Fruit fly (Drosophila melanogaster): ENCODE results near the gene CG6766.

CG6766 gene

DNA sequence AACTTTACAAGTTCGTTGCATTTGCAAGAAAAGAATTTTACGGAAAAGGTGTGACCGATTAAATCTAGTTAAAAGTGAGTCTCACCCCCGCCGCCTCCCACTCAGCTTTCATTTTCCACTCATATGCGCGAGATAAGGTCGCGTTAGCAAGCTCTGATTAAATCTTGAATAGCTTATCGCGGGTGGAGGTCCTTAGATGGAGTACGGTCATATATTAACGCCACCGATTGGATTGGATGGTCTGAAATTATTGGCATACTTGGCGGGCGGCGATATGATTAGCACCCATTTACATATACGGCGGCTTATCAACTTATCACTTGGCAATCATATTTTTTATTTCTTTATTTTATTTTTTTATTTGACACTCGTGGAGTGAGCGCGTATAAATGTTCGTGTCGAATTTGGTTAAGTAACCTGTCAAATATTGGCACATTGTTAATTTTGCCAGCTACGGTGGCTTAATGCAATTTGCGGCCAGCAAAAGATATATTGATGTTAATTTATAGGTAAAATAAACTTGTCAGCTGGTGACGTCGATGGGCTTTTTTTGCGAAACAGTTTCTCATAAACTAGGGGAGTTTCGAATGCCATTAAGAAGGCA lies 10.8 kb downstream of the CG6766 start:
- TF ChIP-seq insv (optimal IDR thresholded peaks at IDR 0.05) = no peak
- TF ChIP-seq Myc (optimal IDR thresholded peaks at IDR 0.05) = no peak
- TF ChIP-seq ttk (optimal IDR thresholded peaks at IDR 0.05) = no peak
- no peak for TF ChIP-seq psq (optimal IDR thresholded peaks at IDR 0.05)
- TF ChIP-seq Sin3A (optimal IDR thresholded peaks at IDR 0.05) = no peak
- no peak for TF ChIP-seq h (optimal IDR thresholded peaks at IDR 0.05)

DNA sequence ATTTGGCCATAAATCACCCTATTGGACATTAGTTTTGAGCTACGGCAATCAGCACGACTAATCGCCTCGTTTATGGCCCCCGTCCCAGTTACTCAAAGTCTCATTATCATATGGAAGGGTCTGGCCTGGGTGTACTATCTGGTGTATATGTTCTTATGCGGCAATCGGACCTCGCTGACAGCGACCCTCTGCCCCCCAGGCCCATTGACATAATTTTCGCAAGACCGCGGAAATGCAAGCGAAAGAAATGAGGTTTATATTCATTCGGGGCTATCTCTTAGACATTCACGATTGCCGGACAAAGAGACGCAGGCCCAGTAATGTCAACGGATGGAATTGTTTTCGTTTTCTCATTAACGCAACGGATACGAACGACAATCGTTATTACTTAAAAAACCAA lies 11.7 kb downstream of the CG6766 start:
- no peak for TF ChIP-seq ttk (optimal IDR thresholded peaks at IDR 0.05)
- TF ChIP-seq psq (optimal IDR thresholded peaks at IDR 0.05) = no peak

DNA sequence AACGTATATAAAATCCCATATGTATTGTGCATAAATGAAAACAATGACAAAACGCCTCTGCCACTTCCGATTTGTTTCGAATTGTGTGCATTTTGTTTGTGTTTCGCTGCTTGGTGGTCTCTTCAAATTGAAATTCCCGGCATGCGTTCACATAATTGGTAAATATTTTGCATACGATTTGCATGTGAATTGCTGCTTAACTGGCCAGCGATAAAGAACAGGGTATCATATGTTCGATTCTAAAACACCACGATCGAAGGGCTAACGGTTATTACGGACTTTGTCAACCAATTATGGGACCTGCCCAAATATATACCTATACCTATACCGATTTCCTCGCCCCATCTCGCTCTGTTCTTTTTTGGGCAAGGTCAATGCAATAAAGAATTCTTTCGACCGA lies 12.4 kb downstream of the CG6766 start:
- TF ChIP-seq Sin3A (optimal IDR thresholded peaks at IDR 0.05) (no peak), Myc (optimal IDR thresholded peaks at IDR 0.05) (no peak), insv (optimal IDR thresholded peaks at IDR 0.05) (no peak), h (optimal IDR thresholded peaks at IDR 0.05) (no peak), ttk (optimal IDR thresholded peaks at IDR 0.05) (no peak)

DNA sequence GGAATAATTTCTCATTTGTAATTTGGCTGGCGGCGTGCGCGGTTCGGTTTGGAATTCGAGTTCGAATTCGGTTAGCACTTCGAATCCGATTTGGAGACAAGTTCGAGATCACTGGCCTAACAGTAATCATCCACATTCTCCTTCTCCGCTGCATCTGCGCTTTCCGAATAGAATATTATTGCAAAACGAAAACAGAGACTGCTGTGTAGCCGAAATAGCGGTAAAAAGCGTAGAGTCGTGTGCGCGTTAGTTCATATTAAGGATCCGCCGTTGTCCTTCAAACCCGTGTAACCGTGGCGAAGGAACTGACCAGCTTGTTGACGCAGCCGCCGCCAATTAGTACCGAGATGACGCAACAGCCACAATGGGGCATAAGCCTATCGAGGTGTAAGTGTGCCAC lies 13.1 kb downstream of the CG6766 start, which contains the start of gene dmGlut:
Gene dmGlut (plus strand): TSS at position 4 of the 400 bp plus-strand sequence.
- TF ChIP-seq insv (optimal IDR thresholded peaks at IDR 0.05) (no peak), ttk (optimal IDR thresholded peaks at IDR 0.05) (no peak), Myc (optimal IDR thresholded peaks at IDR 0.05) (no peak), h (optimal IDR thresholded peaks at IDR 0.05) (no peak), psq (optimal IDR thresholded peaks at IDR 0.05) (no peak), Sin3A (optimal IDR thresholded peaks at IDR 0.05) (no peak)

DNA sequence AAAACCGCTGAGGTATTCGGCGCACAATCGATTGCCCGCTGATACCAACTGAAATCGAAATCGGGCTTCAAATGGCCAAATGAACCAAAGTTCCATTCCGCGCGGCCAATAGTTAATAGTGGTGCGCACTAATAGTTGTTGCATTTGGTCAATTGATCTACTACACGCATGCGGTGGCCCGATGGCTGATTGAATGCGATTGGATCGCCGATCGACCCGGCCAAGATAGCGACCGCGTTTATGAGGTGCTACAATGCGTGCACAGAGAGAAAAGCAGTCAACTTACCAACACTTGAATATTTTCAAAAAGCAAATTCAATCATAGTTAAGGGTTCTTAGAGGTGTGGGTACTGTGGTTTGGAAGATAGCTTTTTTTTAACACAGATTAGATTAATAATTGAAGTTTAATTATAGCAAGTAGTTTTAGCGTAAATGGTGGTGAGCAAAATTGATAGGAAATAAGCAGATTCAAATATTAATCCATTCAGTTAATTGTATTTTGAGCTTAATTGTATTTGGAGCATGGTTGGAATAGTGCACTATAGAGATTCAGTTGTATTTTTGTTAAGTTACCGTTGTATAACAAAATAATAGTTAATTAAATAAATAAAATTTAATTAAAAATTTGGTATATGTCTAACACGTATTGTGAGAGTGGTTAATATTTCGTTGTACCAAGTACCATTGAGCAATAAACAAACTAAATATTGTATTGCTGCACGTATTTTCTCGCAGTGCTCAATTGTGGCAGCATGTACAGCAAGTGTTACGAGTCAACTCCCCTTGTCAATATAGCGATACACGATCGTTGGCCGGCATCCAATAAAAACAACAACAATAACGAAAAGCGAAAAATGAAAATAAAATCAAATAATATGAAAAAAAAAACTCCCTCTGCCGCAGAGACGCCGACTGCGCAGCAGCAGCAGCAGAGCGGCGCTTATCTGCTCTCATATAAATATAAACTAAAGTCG lies 13.7 kb downstream of the CG6766 start:
- no peak for TF ChIP-seq Sin3A (optimal IDR thresholded peaks at IDR 0.05)
- TF ChIP-seq h (optimal IDR thresholded peaks at IDR 0.05) = no peak
- no peak for TF ChIP-seq psq (optimal IDR thresholded peaks at IDR 0.05)
- no peak for TF ChIP-seq Myc (optimal IDR thresholded peaks at IDR 0.05)
- TF ChIP-seq ttk (optimal IDR thresholded peaks at IDR 0.05) = no peak
- TF ChIP-seq insv (optimal IDR thresholded peaks at IDR 0.05) = no peak

dm6 chr2L:12025505-12025904 lies 15.0 kb downstream of the CG6766 start:
- TF ChIP-seq insv (optimal IDR thresholded peaks at IDR 0.05) = no peak
- TF ChIP-seq Myc (optimal IDR thresholded peaks at IDR 0.05) = no peak
- TF ChIP-seq psq (optimal IDR thresholded peaks at IDR 0.05) = no peak
- TF ChIP-seq Sin3A (optimal IDR thresholded peaks at IDR 0.05) = no peak
- no peak for TF ChIP-seq h (optimal IDR thresholded peaks at IDR 0.05)
- TF ChIP-seq ttk (optimal IDR thresholded peaks at IDR 0.05) = no peak

- TF ChIP-seq Sin3A (optimal IDR thresholded peaks at IDR 0.05) (no peak), ttk (optimal IDR thresholded peaks at IDR 0.05) (no peak), Myc (optimal IDR thresholded peaks at IDR 0.05) (no peak), h (optimal IDR thresholded peaks at IDR 0.05) (no peak), insv (optimal IDR thresholded peaks at IDR 0.05) (no peak), psq (optimal IDR thresholded peaks at IDR 0.05) (no peak)
Observed at dm6 chr2L:12024104-12024503, 16.4 kb downstream of the CG6766 start.

dm6 chr2L:12021193-12021592 lies 19.3 kb downstream of the CG6766 start:
- no peak for TF ChIP-seq Sin3A (optimal IDR thresholded peaks at IDR 0.05)
- TF ChIP-seq insv (optimal IDR thresholded peaks at IDR 0.05) = no peak
- no peak for TF ChIP-seq psq (optimal IDR thresholded peaks at IDR 0.05)
- no peak for TF ChIP-seq ttk (optimal IDR thresholded peaks at IDR 0.05)
- TF ChIP-seq Myc (optimal IDR thresholded peaks at IDR 0.05) = no peak
- TF ChIP-seq h (optimal IDR thresholded peaks at IDR 0.05) = no peak

dm6 chr2L:12020735-12021134 lies 19.8 kb downstream of the CG6766 start, which contains the start of gene Wdr81:
Gene Wdr81 (minus strand): TSS chr2L:12020960.
- TF ChIP-seq psq (optimal IDR thresholded peaks at IDR 0.05) (no peak), Sin3A (optimal IDR thresholded peaks at IDR 0.05) (no peak), insv (optimal IDR thresholded peaks at IDR 0.05) (no peak), ttk (optimal IDR thresholded peaks at IDR 0.05) (no peak), h (optimal IDR thresholded peaks at IDR 0.05) (no peak)

DNA sequence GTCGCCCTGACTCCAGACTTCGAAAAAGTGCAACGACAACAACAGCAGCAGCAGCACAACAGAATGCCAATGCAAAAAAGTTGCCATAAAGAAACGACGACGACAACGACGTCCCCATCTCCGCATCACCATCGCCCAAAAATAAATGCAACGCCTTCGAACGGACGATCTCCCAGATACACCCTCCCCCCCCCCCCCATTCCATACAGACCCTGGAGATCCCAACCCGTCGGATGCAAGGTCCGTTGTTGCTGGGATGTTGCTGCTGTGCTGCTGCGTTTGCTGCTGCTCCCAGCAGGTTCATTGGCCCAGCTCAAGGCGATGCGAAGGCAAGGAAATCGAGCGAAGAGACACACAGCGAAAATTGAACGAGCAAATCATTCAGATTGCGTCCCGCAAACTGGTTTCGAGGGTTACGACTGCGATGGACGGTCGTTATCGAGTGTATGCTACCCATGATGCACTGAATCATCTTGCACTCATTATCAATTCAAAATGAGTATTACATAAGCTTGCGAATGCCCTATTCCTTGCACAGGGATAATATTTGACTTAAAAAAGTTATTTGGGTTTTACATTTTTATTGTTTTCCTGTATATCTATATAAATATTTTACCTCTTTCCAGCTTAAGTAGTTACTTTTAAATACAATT lies 26.6 kb downstream of the CG6766 start:
- no peak for TF ChIP-seq psq (optimal IDR thresholded peaks at IDR 0.05)
- TF ChIP-seq Myc (optimal IDR thresholded peaks at IDR 0.05) = no peak
- no peak for TF ChIP-seq insv (optimal IDR thresholded peaks at IDR 0.05)
- TF ChIP-seq h (optimal IDR thresholded peaks at IDR 0.05) = no peak
- TF ChIP-seq ttk (optimal IDR thresholded peaks at IDR 0.05) = no peak
- no peak for TF ChIP-seq Sin3A (optimal IDR thresholded peaks at IDR 0.05)

dm6 chr2L:12013243-12013642 lies 27.2 kb downstream of the CG6766 start:
- TF ChIP-seq Myc (optimal IDR thresholded peaks at IDR 0.05) = no peak

Measured in Kc167 (cell line).